Worm (Caenorhabditis elegans) whole organism, early embryonic: ENCODE results near the gene spex-3.

ENCODE experiments used
- B0310.2 ChIP-seq: sonication (generic microtip); optimal IDR thresholded peaks from 2 replicates; lab custom pipeline; 2016; ENCODE audit warnings: mild to moderate bottlenecking, missing genetic modification characterization, missing compliant biosample characterization
- F13C5.2 ChIP-seq: sonication (generic microtip); optimal IDR thresholded peaks from 2 replicates; lab custom pipeline; 2017; ENCODE audit warnings: mild to moderate bottlenecking, missing genetic modification characterization, inconsistent platforms, missing compliant biosample characterization
- aly-1 ChIP-seq: sonication (generic microtip); optimal IDR thresholded peaks from 2 replicates; lab custom pipeline; 2016; ENCODE audit warnings: missing genetic modification characterization, missing compliant biosample characterization
- ama-1 ChIP-seq: fragments of 150-350 bp; optimal IDR thresholded peaks from 2 replicates; lab custom pipeline; 2014
- ceh-13 ChIP-seq: fragments of 200-800 bp; sonication (Bioruptor generic); optimal IDR thresholded peaks from 2 replicates; lab custom pipeline; 2018; ENCODE audit warnings: mild to moderate bottlenecking, missing genetic modification characterization, missing compliant biosample characterization
- ceh-36 ChIP-seq: sonication (generic microtip); optimal IDR thresholded peaks from 2 replicates; lab custom pipeline; 2016; ENCODE audit warnings: missing genetic modification characterization, inconsistent platforms, missing compliant biosample characterization
- ets-7 ChIP-seq: sonication (generic microtip); optimal IDR thresholded peaks from 2 replicates; lab custom pipeline; 2016; ENCODE audit warnings: missing genotype, missing genetic modification characterization, missing compliant biosample characterization
- flt-1 ChIP-seq: fragments of 200-800 bp; sonication (Bioruptor generic); IDR thresholded peaks from 2 replicates; pipeline ENCODE4 v1.3.6; 2022; ENCODE audit warnings: missing genetic modification characterization, missing compliant biosample characterization
- hmbx-1 ChIP-seq: sonication (generic microtip); optimal IDR thresholded peaks from 2 replicates; lab custom pipeline; 2016; ENCODE audit warnings: mild to moderate bottlenecking, missing genetic modification characterization, missing compliant biosample characterization
- hmg-4 ChIP-seq: fragments of 200-800 bp; sonication (Bioruptor generic); optimal IDR thresholded peaks from 2 replicates; lab custom pipeline; 2018; ENCODE audit warnings: mild to moderate bottlenecking, missing genetic modification characterization, missing compliant biosample characterization
- hnd-1 ChIP-seq: sonication (generic microtip); optimal IDR thresholded peaks from 2 replicates; lab custom pipeline; 2016; ENCODE audit warnings: missing genetic modification characterization, missing compliant biosample characterization
- pes-1 ChIP-seq: fragments of 200-800 bp; sonication (Bioruptor generic); IDR thresholded peaks from 2 replicates; pipeline ENCODE4 v1.3.6; 2022; ENCODE audit warnings: missing genetic modification reagents, missing genetic modification characterization, missing compliant biosample characterization
- scrt-1 ChIP-seq: fragments of 200-800 bp; sonication (Bioruptor generic); IDR thresholded peaks from 2 replicates; pipeline ENCODE4 v1.3.6; 2022; ENCODE audit warnings: missing genetic modification characterization, missing compliant biosample characterization
- sea-1 ChIP-seq: fragments of 200-800 bp; sonication (Bioruptor generic); conservative IDR thresholded peaks from 2 replicates; pipeline ENCODE4 v1.3.6; 2022; ENCODE audit warnings: missing genetic modification characterization, missing compliant biosample characterization
- tbx-11 ChIP-seq: fragments of 200-800 bp; sonication (Bioruptor generic); IDR thresholded peaks from 2 replicates; pipeline ENCODE4 v1.3.6; 2022; ENCODE audit warnings: missing genetic modification characterization, missing compliant biosample characterization
- tbx-37 ChIP-seq: fragments of 200-800 bp; sonication (Bioruptor generic); conservative IDR thresholded peaks from 2 replicates; pipeline ENCODE4 v1.3.6; 2022; ENCODE audit warnings: missing genetic modification reagents, missing genetic modification characterization, missing compliant biosample characterization
- tra-4 ChIP-seq: sonication (generic microtip); optimal IDR thresholded peaks from 2 replicates; lab custom pipeline; 2017; ENCODE audit warnings: missing genetic modification characterization, missing compliant biosample characterization

spex-3 gene

DNA sequence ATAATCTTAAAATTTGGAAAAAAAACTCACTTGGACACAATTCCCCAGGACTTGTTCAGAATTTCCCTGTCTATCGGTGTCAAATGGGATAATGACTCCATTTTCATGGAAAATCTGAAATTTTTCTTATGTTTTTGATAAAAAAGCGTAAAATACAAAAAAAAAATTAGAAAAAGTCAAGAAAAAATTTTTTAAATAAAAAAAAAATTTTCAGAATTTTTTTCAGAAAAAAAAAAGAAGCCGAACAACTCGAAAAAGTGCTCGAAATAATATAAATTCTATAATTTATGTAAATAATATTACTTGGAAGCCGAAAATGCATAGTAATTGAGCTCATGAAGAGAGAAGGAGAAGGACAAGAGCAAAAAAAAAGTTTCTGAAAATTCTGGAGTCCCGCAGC is 33.7 kb downstream of the spex-3 start, which contains the start of gene glb-30:
Gene glb-30, minus strand, starts transcription at position 101 of the 400 bp plus-strand sequence.
- TF ChIP-seq pes-1 (GFP tag; lab: Robert Waterston, UW) (no peak), flt-1 (GFP tag; lab: Robert Waterston, UW) (no peak), B0310.2 (tag; lab: Kevin White, UChicago) (no peak), aly-1 (tag; lab: Kevin White, UChicago) (no peak), ets-7 (tag; lab: Kevin White, UChicago) (no peak), hnd-1 (no peak), ceh-13 (GFP tag; lab: Kevin White, UChicago) (no peak), ceh-36 (no peak), sea-1 (no peak), tbx-37 (GFP tag; lab: Robert Waterston, UW) (no peak), hmg-4 (GFP tag; lab: Kevin White, UChicago) (no peak), scrt-1 (GFP tag; lab: Robert Waterston, UW) (no peak), ama-1 (no peak)

DNA sequence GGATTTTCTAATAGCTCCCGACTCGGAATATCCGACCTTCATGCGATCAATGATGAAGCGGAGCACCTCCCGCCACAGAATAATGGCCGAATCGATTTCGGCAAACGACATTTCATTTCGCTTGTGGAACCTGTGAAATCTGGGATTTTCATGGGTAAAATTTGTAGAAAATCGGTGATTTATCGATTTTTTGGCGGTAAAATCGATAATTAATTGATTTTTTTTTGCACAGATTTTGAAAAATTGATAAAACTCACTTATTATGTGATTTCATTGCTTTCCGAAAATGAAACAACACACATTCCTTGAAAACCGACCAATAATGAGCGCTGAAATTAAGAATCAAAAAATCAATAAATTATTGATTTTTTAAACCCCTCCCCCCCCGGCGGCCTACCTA is 35.3 kb downstream of the spex-3 start:
- no peak for TF ChIP-seq sea-1
- no peak for TF ChIP-seq tbx-11 (GFP tag; lab: Robert Waterston, UW)
- TF ChIP-seq tbx-37 (GFP tag; lab: Robert Waterston, UW), result no peak
- TF ChIP-seq aly-1 (tag; lab: Kevin White, UChicago), result no peak
- no peak for TF ChIP-seq pes-1 (GFP tag; lab: Robert Waterston, UW)
- no peak for TF ChIP-seq B0310.2 (tag; lab: Kevin White, UChicago)
- TF ChIP-seq F13C5.2, result no peak
- TF ChIP-seq hnd-1, result no peak

DNA sequence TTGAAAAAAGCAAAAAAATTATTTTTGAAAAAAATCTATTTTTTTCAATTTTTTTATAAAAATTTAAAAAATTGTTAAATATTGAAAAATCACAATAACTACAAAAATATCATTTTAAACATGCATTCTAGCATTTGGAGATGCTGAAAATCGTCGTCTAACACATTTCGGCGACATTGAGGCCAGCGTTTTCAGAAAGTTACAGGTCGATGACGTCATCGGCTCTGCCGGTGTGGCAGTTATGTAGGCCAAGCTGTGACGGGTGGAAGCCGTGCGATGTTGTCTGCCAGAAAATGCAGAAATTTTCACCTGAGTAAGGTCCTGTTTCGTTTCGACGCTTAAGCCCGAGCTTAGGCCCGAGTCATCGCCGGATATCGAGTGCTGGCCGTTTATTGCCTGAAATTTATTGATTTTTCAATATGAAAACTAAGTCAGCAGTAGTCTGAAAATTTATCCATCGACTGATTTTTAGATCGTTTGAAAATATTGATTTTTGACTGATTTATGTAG is 36.4 kb downstream of the spex-3 start, which contains the start of gene Y22D7AR.3:
Gene Y22D7AR.3, minus strand, starts transcription at position 51 of the 510 bp plus-strand sequence.
- TF ChIP-seq tra-4 (tag; lab: Kevin White, UChicago) (no peak), B0310.2 (tag; lab: Kevin White, UChicago) (no peak), hmg-4 (GFP tag; lab: Kevin White, UChicago) (no peak), scrt-1 (GFP tag; lab: Robert Waterston, UW) (no peak), aly-1 (tag; lab: Kevin White, UChicago) (no peak), ceh-13 (GFP tag; lab: Kevin White, UChicago) (no peak), flt-1 (GFP tag; lab: Robert Waterston, UW) (no peak), hnd-1 (no peak), sea-1 (no peak), pes-1 (GFP tag; lab: Robert Waterston, UW) (no peak), F13C5.2 (no peak), ets-7 (tag; lab: Kevin White, UChicago) (no peak), ceh-36 (no peak), tbx-37 (GFP tag; lab: Robert Waterston, UW) (no peak), ama-1 (no peak), tbx-11 (GFP tag; lab: Robert Waterston, UW) (no peak), hmbx-1 (tag; lab: Kevin White, UChicago) (no peak)

DNA sequence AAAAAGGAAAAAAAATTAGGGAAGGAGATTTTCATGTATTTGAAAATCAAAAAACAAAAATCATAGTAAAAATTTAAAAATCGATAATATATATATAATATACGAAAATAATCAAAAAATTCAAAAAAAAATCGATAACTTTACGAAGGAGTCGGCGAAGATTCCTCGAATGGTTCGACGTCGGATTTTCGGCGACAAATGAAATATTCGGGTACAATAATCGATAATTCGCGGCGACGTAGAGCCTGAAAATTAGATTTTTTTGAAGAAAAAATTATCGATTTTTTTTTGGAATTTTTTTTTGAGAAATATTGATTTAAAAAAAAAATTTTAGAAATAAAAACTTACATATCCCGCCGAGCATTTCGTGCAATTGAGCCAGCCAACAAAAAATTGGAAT is 36.9 kb downstream of the spex-3 start:
- no peak for TF ChIP-seq aly-1 (tag; lab: Kevin White, UChicago)
- TF ChIP-seq tbx-37 (GFP tag; lab: Robert Waterston, UW), result no peak
- no peak for TF ChIP-seq ama-1
- TF ChIP-seq scrt-1 (GFP tag; lab: Robert Waterston, UW), result no peak
- TF ChIP-seq hnd-1, result no peak
- no peak for TF ChIP-seq tra-4 (tag; lab: Kevin White, UChicago)
- TF ChIP-seq pes-1 (GFP tag; lab: Robert Waterston, UW), result no peak
- TF ChIP-seq hmbx-1 (tag; lab: Kevin White, UChicago), result no peak
- no peak for TF ChIP-seq hmg-4 (GFP tag; lab: Kevin White, UChicago)
- no peak for TF ChIP-seq ets-7 (tag; lab: Kevin White, UChicago)
- no peak for TF ChIP-seq sea-1

DNA sequence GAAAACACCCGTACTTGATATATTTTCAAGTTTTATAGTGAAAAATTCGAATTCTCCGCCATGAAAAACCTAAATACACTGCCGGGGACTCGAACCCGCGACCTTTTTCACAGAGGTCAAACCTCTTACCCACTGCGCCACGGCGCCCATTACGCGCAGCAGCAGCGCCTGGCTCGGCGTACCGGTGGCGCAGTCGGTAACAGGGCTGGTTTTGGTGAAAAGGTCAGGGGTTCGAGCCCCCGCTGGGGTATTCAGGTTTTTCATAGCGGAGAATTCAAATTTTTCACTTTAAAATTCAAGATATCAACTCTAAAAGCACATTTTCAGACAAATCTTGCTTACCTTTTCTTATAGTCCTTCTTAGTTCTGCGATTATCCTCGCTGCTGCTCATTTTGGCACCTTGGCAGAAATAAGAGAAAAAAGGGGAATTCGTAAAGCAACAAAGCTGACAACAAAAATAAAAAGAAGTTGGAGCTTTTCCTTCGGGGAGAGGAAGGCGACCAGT is 37.4 kb downstream of the spex-3 start, which contains the start of gene Y22D7AL.16:
Gene Y22D7AL.16, minus strand, starts transcription at position 456 of the 506 bp plus-strand sequence.
- TF ChIP-seq flt-1 (GFP tag; lab: Robert Waterston, UW) (no peak), hmg-4 (GFP tag; lab: Kevin White, UChicago) (no peak), sea-1 (no peak), tbx-11 (GFP tag; lab: Robert Waterston, UW) (no peak), tra-4 (tag; lab: Kevin White, UChicago) (no peak), hmbx-1 (tag; lab: Kevin White, UChicago) (no peak), aly-1 (tag; lab: Kevin White, UChicago) (no peak), ceh-36 (no peak), ama-1 (no peak), hnd-1 (no peak), tbx-37 (GFP tag; lab: Robert Waterston, UW) (no peak), F13C5.2 (no peak), ceh-13 (GFP tag; lab: Kevin White, UChicago) (no peak), B0310.2 (tag; lab: Kevin White, UChicago) (no peak), pes-1 (GFP tag; lab: Robert Waterston, UW) (no peak), ets-7 (tag; lab: Kevin White, UChicago) (no peak), scrt-1 (GFP tag; lab: Robert Waterston, UW) (no peak)

DNA sequence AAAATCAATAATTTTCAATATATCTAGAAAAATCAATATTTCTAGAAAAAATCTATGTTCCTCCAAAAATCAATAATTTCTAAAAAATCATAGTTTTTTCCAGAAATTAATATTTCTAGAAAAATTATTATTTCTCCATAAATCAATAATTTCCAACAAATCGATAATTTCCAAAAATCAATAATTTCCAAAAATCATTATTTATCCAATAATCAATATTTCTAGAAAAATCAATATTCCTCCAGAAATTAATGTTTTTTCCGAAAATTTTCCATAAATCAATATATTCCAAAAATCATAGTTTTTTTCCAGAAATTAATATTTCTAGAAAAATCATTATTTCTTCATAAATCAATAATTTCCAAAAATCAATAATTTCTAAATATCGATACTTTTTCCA is 39.2 kb downstream of the spex-3 start:
- TF ChIP-seq ets-7 (tag; lab: Kevin White, UChicago) (no peak), ama-1 (no peak), hmbx-1 (tag; lab: Kevin White, UChicago) (no peak), tra-4 (tag; lab: Kevin White, UChicago) (no peak), ceh-36 (no peak), sea-1 (no peak), tbx-11 (GFP tag; lab: Robert Waterston, UW) (no peak), B0310.2 (tag; lab: Kevin White, UChicago) (no peak), F13C5.2 (no peak), aly-1 (tag; lab: Kevin White, UChicago) (no peak), hnd-1 (no peak), flt-1 (GFP tag; lab: Robert Waterston, UW) (no peak), tbx-37 (GFP tag; lab: Robert Waterston, UW) (no peak), scrt-1 (GFP tag; lab: Robert Waterston, UW) (no peak), pes-1 (GFP tag; lab: Robert Waterston, UW) (no peak)

DNA sequence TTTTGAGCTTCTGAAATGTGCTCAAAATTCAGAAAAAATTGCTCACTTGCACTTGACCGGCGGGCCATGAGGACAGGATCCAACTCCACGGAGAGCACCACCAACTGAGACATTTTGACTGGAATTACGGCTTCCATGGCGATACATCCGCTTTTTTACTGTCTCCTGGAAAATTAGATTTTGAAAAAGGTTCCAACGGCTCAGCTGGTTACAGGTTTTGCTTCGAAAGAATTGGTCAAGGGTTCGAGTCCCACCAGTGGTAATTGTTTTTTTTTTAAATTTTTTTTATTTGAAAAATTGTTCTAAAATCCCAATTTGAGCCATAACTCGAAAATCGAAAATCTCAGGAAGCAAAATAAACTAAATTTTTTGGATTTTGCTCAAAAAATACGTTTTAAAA is 39.8 kb downstream of the spex-3 start:
- no peak for TF ChIP-seq hnd-1
